Fruit fly (Drosophila melanogaster): Measurements from ENCODE around the gene mRpL38.

Gene mRpL38

dm6 chrX:14218045-14218483, 8.0 kb upstream of the mRpL38 start (continued):
- TF ChIP-seq nau (GFP tag; optimal IDR thresholded peaks at IDR 0.05) (peak; percentile 81), ems (GFP tag; optimal IDR thresholded peaks at IDR 0.05) (peak; percentile 44), hkb (optimal IDR thresholded peaks at IDR 0.05) (no peak), hkb (GFP tag; IDR thresholded peaks at IDR 0.05) (peak; percentile 93), scrt (GFP tag; optimal IDR thresholded peaks at IDR 0.05) (peak; percentile 74), so (GFP tag; IDR thresholded peaks at IDR 0.05) (peak; percentile 90), Abd-B (GFP tag; optimal IDR thresholded peaks at IDR 0.05) (peak; percentile 82), h (optimal IDR thresholded peaks at IDR 0.05) (no peak), row (GFP tag; IDR thresholded peaks at IDR 0.05) (peak; percentile 89), CrebB (tag; optimal IDR thresholded peaks at IDR 0.05) (peak; percentile 72), hb (GFP tag; IDR thresholded peaks at IDR 0.05; ENCODE audit: partially characterized antibody) (no peak), CG9932 (GFP tag; IDR thresholded peaks at IDR 0.05) (peak; percentile 85), tx (GFP tag; optimal IDR thresholded peaks at IDR 0.05) (peak; percentile 41), CG6175 (GFP tag; IDR thresholded peaks at IDR 0.05) (peak; percentile 81), CG12155 (GFP tag; optimal IDR thresholded peaks at IDR 0.05) (peak; percentile 88), CG13296 (GFP tag; optimal IDR thresholded peaks at IDR 0.05) (peak; percentile 84), CG9437 (GFP tag; optimal IDR thresholded peaks at IDR 0.05) (peak; percentile 75), pnt (GFP tag; optimal IDR thresholded peaks at IDR 0.05) (peak; percentile 73), pho (GFP tag; optimal IDR thresholded peaks at IDR 0.05) (peak; percentile 45), HmgD (GFP tag; optimal IDR thresholded peaks at IDR 0.05) (no peak), CG8924 (tag; optimal IDR thresholded peaks at IDR 0.05) (peak; percentile 92), CG31388 (GFP tag; optimal IDR thresholded peaks at IDR 0.05) (peak; percentile 66), zf30C (GFP tag; optimal IDR thresholded peaks at IDR 0.05) (peak; percentile 73), fd3F (GFP tag; optimal IDR thresholded peaks at IDR 0.05) (peak; percentile 81), CG15479 (GFP tag; optimal IDR thresholded peaks at IDR 0.05) (no peak), al (GFP tag; IDR thresholded peaks at IDR 0.05) (peak; percentile 84), CG10979 (tag; optimal IDR thresholded peaks at IDR 0.05) (peak; percentile 92), CG6813 (GFP tag; optimal IDR thresholded peaks at IDR 0.05) (peak; percentile 83), HmgZ (tag; optimal IDR thresholded peaks at IDR 0.05) (peak; percentile 79), HLH4C (GFP tag; IDR thresholded peaks at IDR 0.05; ENCODE audit: partially characterized antibody) (no peak), cad (GFP tag; optimal IDR thresholded peaks at IDR 0.05) (no peak), lmd (GFP tag; IDR thresholded peaks at IDR 0.05) (peak; percentile 91), phol (tag; optimal IDR thresholded peaks at IDR 0.05) (peak; percentile 91), Deaf1 (tag; optimal IDR thresholded peaks at IDR 0.05) (peak; percentile 67), D19B (GFP tag; optimal IDR thresholded peaks at IDR 0.05) (peak; percentile 74), CG12659 (GFP tag; optimal IDR thresholded peaks at IDR 0.05) (peak; percentile 89), CG15073 (GFP tag; optimal IDR thresholded peaks at IDR 0.05) (peak; percentile 36), CG7987 (GFP tag; optimal IDR thresholded peaks at IDR 0.05) (peak; percentile 27), kah (GFP tag; optimal IDR thresholded peaks at IDR 0.05) (peak; percentile 62), Side (GFP tag; optimal IDR thresholded peaks at IDR 0.05) (peak; percentile 68), HLHmδ (GFP tag; optimal IDR thresholded peaks at IDR 0.05) (no peak), kni (GFP tag; optimal IDR thresholded peaks at IDR 0.05) (no peak), HLH3B (GFP tag; IDR thresholded peaks at IDR 0.05) (peak; percentile 90), gem (tag; optimal IDR thresholded peaks at IDR 0.05) (peak; percentile 95), CG7745 (tag; optimal IDR thresholded peaks at IDR 0.05) (no peak), CG8281 (tag; optimal IDR thresholded peaks at IDR 0.05) (peak; percentile 55), vvl (GFP tag; IDR thresholded peaks at IDR 0.05) (peak; percentile 94), Pdp1 (GFP tag; optimal IDR thresholded peaks at IDR 0.05) (peak; percentile 74 to 77), cato (GFP tag; optimal IDR thresholded peaks at IDR 0.05; ENCODE audit: borderline replicate concordance) (peak; percentile 55), jumu (GFP tag; optimal IDR thresholded peaks at IDR 0.05) (peak; percentile 37), CG32767 (GFP tag; IDR thresholded peaks at IDR 0.05) (peak; percentile 88)

All from whole organism, embryonic.